Fruit fly (Drosophila melanogaster) whole organism, embryonic: ENCODE data around the gene Hrs.

Experiments
- Adf1 ChIP-seq: fragments of 200-800 bp; sonication (Bioruptor generic); IDR thresholded peaks from 2 replicates; pipeline ENCODE4 v1.3.6; 2022; ENCODE audit warnings: missing biosample characterization, missing genetic modification characterization
- Awh ChIP-seq: fragments of 200-800 bp; sonication (Bioruptor generic); IDR thresholded peaks from 2 replicates; pipeline ENCODE4, ENCODE4 v1.3.6; 2022; ENCODE audit warnings: missing biosample characterization, missing genetic modification characterization
- Blimp-1 ChIP-seq: fragments of 200-800 bp; sonication (Bioruptor generic); optimal IDR thresholded peaks from 3 replicates; lab custom pipeline; 2018; ENCODE audit warnings: missing biosample characterization, missing genetic modification characterization, mild to moderate bottlenecking, moderate library complexity, missing genetic modification reagents
- CG10147 ChIP-seq: fragments of 200-800 bp; sonication (Bioruptor generic); optimal IDR thresholded peaks from 2 replicates; lab custom pipeline; 2019; ENCODE audit warnings: missing biosample characterization, mild to moderate bottlenecking, missing genetic modification characterization, moderate library complexity
- CG10274 ChIP-seq: fragments of 200-800 bp; sonication (Bioruptor generic); optimal IDR thresholded peaks from 3 replicates; lab custom pipeline; 2017; ENCODE audit warnings: missing biosample characterization, mild to moderate bottlenecking, missing genetic modification characterization
- CG10462 ChIP-seq: fragments of 200-800 bp; sonication (Bioruptor generic); optimal IDR thresholded peaks from 2 replicates; lab custom pipeline; 2016; ENCODE audit warnings: missing biosample characterization, missing genetic modification characterization
- CG12071 ChIP-seq: fragments of 200-800 bp; sonication (Bioruptor generic); optimal IDR thresholded peaks from 3 replicates; lab custom pipeline; 2018; ENCODE audit warnings: missing biosample characterization, mild to moderate bottlenecking, missing genetic modification characterization
- CG12219 ChIP-seq: fragments of 200-800 bp; sonication (Bioruptor generic); optimal IDR thresholded peaks from 3 replicates; lab custom pipeline; 2018; ENCODE audit warnings: missing biosample characterization, mild to moderate bottlenecking, missing genetic modification characterization
- CG1233 ChIP-seq: fragments of 200-800 bp; sonication (Bioruptor generic); optimal IDR thresholded peaks from 4 replicates; lab custom pipeline; 2018; ENCODE audit warnings: missing biosample characterization, mild to moderate bottlenecking, missing genetic modification characterization
- CG13775 ChIP-seq: fragments of 200-800 bp; sonication (Bioruptor generic); optimal IDR thresholded peaks from 3 replicates; lab custom pipeline; 2017; ENCODE audit warnings: missing biosample characterization, mild to moderate bottlenecking, missing genetic modification characterization
- CG1603 ChIP-seq: fragments of 200-800 bp; sonication (Bioruptor generic); optimal IDR thresholded peaks from 2 replicates; lab custom pipeline; 2019; ENCODE audit warnings: missing biosample characterization, mild to moderate bottlenecking, missing genetic modification characterization, moderate library complexity
- CG16813 ChIP-seq: fragments of 200-800 bp; sonication (Bioruptor generic); IDR thresholded peaks from 3 replicates; pipeline ENCODE4 v1.3.6; 2022; ENCODE audit warnings: missing biosample characterization, missing genetic modification characterization; ENCODE audit not compliant: partially characterized antibody
- CG17829 ChIP-seq: fragments of 200-800 bp; optimal IDR thresholded peaks from 2 replicates; lab custom pipeline; 2019; ENCODE audit warnings: missing biosample characterization, mild to moderate bottlenecking, missing genetic modification characterization, moderate library complexity
- CG17912 ChIP-seq: fragments of 200-800 bp; sonication (Bioruptor generic); optimal IDR thresholded peaks from 2 replicates; lab custom pipeline; 2018; ENCODE audit warnings: missing biosample characterization, mild to moderate bottlenecking, missing genetic modification characterization
- CG1832 ChIP-seq: fragments of 200-800 bp; sonication (Bioruptor generic); optimal IDR thresholded peaks from 2 replicates; lab custom pipeline; 2017; ENCODE audit warnings: missing biosample characterization, mild to moderate bottlenecking, missing genetic modification characterization, inconsistent platforms
- CG2889 ChIP-seq: fragments of 200-800 bp; sonication (Bioruptor generic); IDR thresholded peaks from 3 replicates; pipeline ENCODE4 v1.3.6; 2022; ENCODE audit warnings: missing biosample characterization, missing genetic modification characterization
- CG31365 ChIP-seq: fragments of 200-800 bp; sonication (Bioruptor generic); optimal IDR thresholded peaks from 2 replicates; lab custom pipeline; 2018; ENCODE audit warnings: missing biosample characterization, mild to moderate bottlenecking, missing genetic modification characterization
- CG4707 ChIP-seq: fragments of 200-800 bp; sonication (Bioruptor generic); optimal IDR thresholded peaks from 2 replicates; lab custom pipeline; 2018; ENCODE audit warnings: missing biosample characterization, mild to moderate bottlenecking, missing genetic modification characterization, moderate library complexity
- CG6765 ChIP-seq: fragments of 200-800 bp; sonication (Bioruptor generic); optimal IDR thresholded peaks from 3 replicates; lab custom pipeline; 2017; ENCODE audit warnings: missing biosample characterization, mild to moderate bottlenecking, missing genetic modification characterization
- CG6813 ChIP-seq: fragments of 200-800 bp; sonication (Bioruptor generic); optimal IDR thresholded peaks from 2 replicates; lab custom pipeline; 2017; ENCODE audit warnings: missing biosample characterization, missing genetic modification characterization, mild to moderate bottlenecking, moderate library complexity, missing genetic modification reagents
- CG6854 ChIP-seq: fragments of 200-800 bp; sonication (Bioruptor generic); optimal IDR thresholded peaks from 3 replicates; lab custom pipeline; 2017; ENCODE audit warnings: missing biosample characterization, mild to moderate bottlenecking, missing genetic modification characterization
- CG8281 ChIP-seq: fragments of 200-800 bp; sonication (Bioruptor generic); optimal IDR thresholded peaks from 2 replicates; lab custom pipeline; 2018; ENCODE audit warnings: missing biosample characterization, mild to moderate bottlenecking, missing genetic modification characterization, moderate library complexity
- CG9727 ChIP-seq: fragments of 200-800 bp; sonication (Bioruptor generic); optimal IDR thresholded peaks from 3 replicates; lab custom pipeline; 2017; ENCODE audit warnings: missing biosample characterization, mild to moderate bottlenecking, missing genetic modification characterization
- CG9817 ChIP-seq: fragments of 200-800 bp; sonication (Bioruptor generic); optimal IDR thresholded peaks from 2 replicates; lab custom pipeline; 2018; ENCODE audit warnings: missing biosample characterization, mild to moderate bottlenecking, missing genetic modification characterization, moderate library complexity
- Dref ChIP-seq: fragments of 200-800 bp; sonication (Bioruptor generic); IDR thresholded peaks from 2 replicates; pipeline ENCODE4 v1.3.6; 2022; ENCODE audit warnings: missing biosample characterization, missing genetic modification characterization
- Gug ChIP-seq: fragments of 200-800 bp; sonication (Bioruptor generic); IDR thresholded peaks from 4 replicates; pipeline ENCODE4 v1.3.6; 2022; ENCODE audit warnings: missing biosample characterization, missing genetic modification characterization
- H2.0 ChIP-seq: fragments of 200-800 bp; sonication (Bioruptor generic); IDR thresholded peaks from 2 replicates; pipeline ENCODE4 v1.3.6; 2022; ENCODE audit warnings: missing biosample characterization, missing genetic modification characterization
- Hr3 ChIP-seq: fragments of 200-800 bp; sonication (Bioruptor generic); optimal IDR thresholded peaks from 3 replicates; lab custom pipeline; 2016; ENCODE audit warnings: missing biosample characterization, missing genetic modification characterization
- Mrtf ChIP-seq: fragments of 200-800 bp; sonication (Bioruptor generic); IDR thresholded peaks from 3 replicates; pipeline ENCODE4 v1.3.6; 2022; ENCODE audit warnings: missing biosample characterization, missing genetic modification characterization
- NC2α ChIP-seq: fragments of 200-800 bp; sonication (Bioruptor generic); optimal IDR thresholded peaks from 2 replicates; lab custom pipeline; 2016; ENCODE audit warnings: missing biosample characterization, missing genetic modification characterization
- Pdp1 ChIP-seq, 2 experiments: fragments of 200-800 bp; sonication (Bioruptor generic); optimal IDR thresholded peaks; 3 replicates each; lab custom pipeline; 2016; ENCODE audit warnings: missing biosample characterization in 2 of 2, missing genetic modification characterization in 2 of 2, mild to moderate bottlenecking in 1 of 2, moderate library complexity in 1 of 2
- Usf ChIP-seq: fragments of 200-800 bp; sonication (Bioruptor generic); optimal IDR thresholded peaks from 2 replicates; lab custom pipeline; 2017; ENCODE audit warnings: missing genotype, missing biosample characterization, missing genetic modification characterization
- YL-1 ChIP-seq: fragments of 200-800 bp; sonication (Bioruptor generic); optimal IDR thresholded peaks from 3 replicates; lab custom pipeline; 2017; ENCODE audit warnings: missing biosample characterization, mild to moderate bottlenecking, missing genetic modification characterization
- bcd ChIP-seq: fragments of 200-800 bp; sonication (Bioruptor generic); optimal IDR thresholded peaks from 2 replicates; lab custom pipeline; 2017; ENCODE audit warnings: missing biosample characterization, mild to moderate bottlenecking, missing genetic modification characterization
- bigmax ChIP-seq: fragments of 200-800 bp; sonication (Bioruptor generic); optimal IDR thresholded peaks from 2 replicates; lab custom pipeline; 2018; ENCODE audit warnings: missing biosample characterization, mild to moderate bottlenecking, missing genetic modification characterization
- croc ChIP-seq: fragments of 200-800 bp; sonication (Bioruptor generic); conservative IDR thresholded peaks from 3 replicates; pipeline ENCODE4 v1.3.6; 2022; ENCODE audit warnings: missing biosample characterization, missing genetic modification characterization
- fu2 ChIP-seq: fragments of 200-800 bp; sonication (Bioruptor generic); optimal IDR thresholded peaks from 2 replicates; lab custom pipeline; 2016; ENCODE audit warnings: missing biosample characterization, missing genetic modification characterization
- gsb ChIP-seq: fragments of 200-800 bp; sonication (Bioruptor generic); IDR thresholded peaks from 2 replicates; pipeline ENCODE4 v1.3.6; 2022; ENCODE audit warnings: missing biosample characterization, missing genetic modification characterization
- ham ChIP-seq: fragments of 200-800 bp; sonication (Bioruptor generic); IDR thresholded peaks from 2 replicates; pipeline ENCODE4 v1.3.6; 2022; ENCODE audit warnings: missing biosample characterization, missing genetic modification characterization
- her ChIP-seq: fragments of 200-800 bp; sonication (Bioruptor generic); optimal IDR thresholded peaks from 2 replicates; lab custom pipeline; 2016; ENCODE audit warnings: missing biosample characterization, missing genetic modification characterization
- mam ChIP-seq: fragments of 200-800 bp; sonication (Bioruptor generic); optimal IDR thresholded peaks from 3 replicates; lab custom pipeline; 2016; ENCODE audit warnings: missing biosample characterization, missing genetic modification characterization
- nerfin-1 ChIP-seq: fragments of 200-800 bp; sonication (Bioruptor generic); optimal IDR thresholded peaks from 3 replicates; lab custom pipeline; 2019; ENCODE audit warnings: missing biosample characterization, mild to moderate bottlenecking, missing genetic modification characterization, moderate library complexity
- pb ChIP-seq: fragments of 200-800 bp; sonication (Bioruptor generic); optimal IDR thresholded peaks from 3 replicates; lab custom pipeline; 2016; ENCODE audit warnings: missing biosample characterization, missing genetic modification characterization
- pfk ChIP-seq: fragments of 200-800 bp; sonication (Bioruptor generic); optimal IDR thresholded peaks from 2 replicates; lab custom pipeline; 2018; ENCODE audit warnings: missing biosample characterization, mild to moderate bottlenecking, missing genetic modification characterization, moderate library complexity
- sob ChIP-seq: fragments of 200-800 bp; sonication (Bioruptor generic); IDR thresholded peaks from 2 replicates; pipeline ENCODE4 v1.3.6; 2022; ENCODE audit warnings: missing biosample characterization, missing genetic modification characterization
- ttk ChIP-seq: fragments of 200-800 bp; sonication (Bioruptor generic); IDR thresholded peaks from 2 replicates; pipeline ENCODE4 v2.1.2; 2022; ENCODE audit warnings: missing biosample characterization, missing genetic modification characterization
- wek ChIP-seq: fragments of 200-800 bp; sonication (Bioruptor generic); optimal IDR thresholded peaks from 3 replicates; lab custom pipeline; 2018; ENCODE audit warnings: missing biosample characterization, mild to moderate bottlenecking, missing genetic modification characterization, moderate library complexity

Hrs gene

DNA sequence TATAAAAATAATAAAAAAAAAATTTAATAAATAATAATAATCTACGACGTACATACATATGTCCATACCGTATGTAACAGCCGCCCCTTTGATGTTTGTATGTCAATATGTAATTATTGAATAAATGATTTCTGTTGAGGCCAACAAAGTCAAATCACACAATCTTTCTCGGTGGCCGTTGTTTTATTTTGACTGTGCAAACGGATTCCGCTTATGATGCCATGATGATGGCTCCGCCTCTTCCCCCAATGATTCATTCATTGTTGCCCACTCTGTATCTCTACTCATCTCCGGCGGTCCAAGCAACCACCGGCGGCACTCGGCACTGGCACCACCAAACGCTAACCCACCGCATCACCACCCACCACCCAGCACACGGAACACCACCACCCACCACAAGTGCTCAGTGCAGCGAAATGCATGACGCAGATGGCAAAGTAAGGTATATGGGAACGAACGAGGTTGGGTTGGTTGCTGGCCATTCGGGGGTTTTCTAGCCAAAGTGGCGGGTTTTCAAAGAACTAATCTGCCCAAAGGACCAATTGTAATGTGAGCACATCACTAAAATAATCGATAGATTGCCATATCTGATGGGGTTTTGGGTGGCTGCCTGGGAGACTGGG, 9.5 kb downstream of the Hrs start (continued):
- TF ChIP-seq Pdp1 (GFP tag; optimal IDR thresholded peaks at IDR 0.05; lab: Kevin White, UChicago) (no peak), CG8281 (tag; lab: Kevin White, UChicago) (peak; percentile 86), fu2 (GFP tag; lab: Kevin White, UChicago) (no peak), CG12071 (GFP tag; lab: Kevin White, UChicago) (peak; percentile 52), Usf (no peak), CG17829 (tag; lab: Kevin White, UChicago) (no peak), CG12219 (GFP tag; lab: Kevin White, UChicago) (peak; percentile 3), CG10462 (GFP tag; lab: Kevin White, UChicago) (no peak), ham (GFP tag; lab: Robert Waterston, UW) (no peak), CG31365 (tag; lab: Kevin White, UChicago) (peak; percentile 15), nerfin-1 (tag; lab: Kevin White, UChicago) (peak; percentile 64), CG1603 (tag; lab: Kevin White, UChicago) (peak; percentile 30), wek (peak; percentile 47)
- TF ChIP-seq, all 482 proteins: peak for 47

DNA sequence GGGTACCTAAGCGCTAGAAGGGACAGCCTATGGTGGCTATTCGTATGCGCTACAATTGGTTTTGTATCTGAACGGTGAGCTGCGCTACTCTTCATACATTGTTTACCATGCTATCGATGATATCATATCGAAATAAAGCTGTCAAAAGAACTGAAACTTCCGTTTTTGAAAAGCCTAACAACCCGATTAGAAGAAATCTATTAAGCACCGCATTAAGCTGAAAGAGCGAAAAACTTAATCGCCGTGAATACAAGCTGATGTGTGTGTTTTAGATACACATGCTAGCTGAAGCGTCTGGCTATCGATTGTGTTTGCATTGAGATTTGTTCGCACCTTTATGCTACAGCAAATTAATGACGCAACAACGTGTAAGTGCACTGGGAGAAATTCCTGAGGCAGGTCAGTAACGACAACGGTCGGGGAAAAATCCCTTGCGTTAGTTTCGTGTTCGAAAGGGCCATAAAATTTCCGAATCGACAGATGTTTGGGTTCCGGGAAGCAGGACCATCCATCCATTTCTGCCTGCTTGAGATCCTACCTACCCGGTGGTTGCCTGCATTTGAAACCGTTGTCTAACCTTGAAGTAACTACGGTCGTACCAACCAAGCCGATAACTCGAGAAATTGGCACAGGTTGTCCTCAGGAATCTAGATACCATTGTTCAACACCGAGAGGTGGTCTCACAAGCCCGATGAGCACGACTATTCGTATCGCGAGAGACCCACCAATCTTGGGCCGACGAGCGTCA, 10.7 kb downstream of the Hrs start:
- no peak for TF ChIP-seq Adf1 (GFP tag; lab: Robert Waterston, UW)
- peak; percentile 55 for TF ChIP-seq bigmax (GFP tag; lab: Kevin White, UChicago)
- TF ChIP-seq CG6854 (GFP tag; lab: Kevin White, UChicago): peak; percentile 76
- TF ChIP-seq pb (GFP tag; lab: Kevin White, UChicago): peak; percentile 71
- peak; percentile 83 for TF ChIP-seq mam (GFP tag; lab: Kevin White, UChicago)
- TF ChIP-seq her (GFP tag; lab: Kevin White, UChicago): peak; percentile 92
- peak; percentile 48 for TF ChIP-seq Hr3 (GFP tag; lab: Kevin White, UChicago)
- TF ChIP-seq Blimp-1: peak; percentile 72
- no peak for TF ChIP-seq Dref
- no peak for TF ChIP-seq CG17912 (GFP tag; lab: Kevin White, UChicago)
- TF ChIP-seq gsb (GFP tag; lab: Robert Waterston, UW): no peak
- peak; percentile 68 for TF ChIP-seq CG6765 (GFP tag; lab: Kevin White, UChicago)
- peak; percentile 81 for TF ChIP-seq CG9727 (GFP tag; lab: Kevin White, UChicago)
- peak; percentile 75 for TF ChIP-seq CG1603 (tag; lab: Kevin White, UChicago)
- no peak for TF ChIP-seq Awh
- peak; percentile 9 for TF ChIP-seq pfk (GFP tag; lab: Kevin White, UChicago)
- TF ChIP-seq YL-1: peak; percentile 51
- TF ChIP-seq CG16813 (GFP tag; lab: Robert Waterston, UW): no peak
- no peak for TF ChIP-seq CG1832 (GFP tag; lab: Kevin White, UChicago)
- peak; percentile 19 for TF ChIP-seq NC2α (GFP tag; lab: Kevin White, UChicago)
- TF ChIP-seq croc (GFP tag; lab: Robert Waterston, UW): peak; percentile 42; the same call in 2 of the 3 replicates
- TF ChIP-seq CG13775: peak; percentile 45
- TF ChIP-seq Mrtf (GFP tag; lab: Robert Waterston, UW): no peak
- TF ChIP-seq CG6813 (GFP tag; lab: Kevin White, UChicago): peak; percentile 87
- TF ChIP-seq CG10274 (GFP tag; lab: Kevin White, UChicago): peak; percentile 99
- peak; percentile 88 for TF ChIP-seq Gug (GFP tag; lab: Robert Waterston, UW)
- peak; percentile 46 for TF ChIP-seq nerfin-1 (tag; lab: Kevin White, UChicago)
- peak; percentile 34 for TF ChIP-seq CG9817
- no peak for TF ChIP-seq ttk (GFP tag; lab: Robert Waterston, UW)
- TF ChIP-seq CG10147 (GFP tag; lab: Kevin White, UChicago): peak; percentile 80
- TF ChIP-seq bcd: peak; percentile 85
- TF ChIP-seq H2.0: no peak
- no peak for TF ChIP-seq CG2889 (GFP tag; lab: Robert Waterston, UW)
- TF ChIP-seq CG4707 (GFP tag; lab: Kevin White, UChicago): peak; percentile 30
- no peak for TF ChIP-seq sob (GFP tag; lab: Robert Waterston, UW)
- TF ChIP-seq CG1233 (GFP tag; lab: Kevin White, UChicago): peak; percentile 81
